Fruit fly (Drosophila melanogaster) whole organism, prepupa: ENCODE measurements around the gene dally.

Experiments used
- Blimp-1 ChIP-seq: fragments of 200-800 bp; sonication (Bioruptor generic); optimal IDR thresholded peaks from 3 replicates; lab custom pipeline; 2017; ENCODE audit warnings: missing biosample characterization, missing genetic modification characterization, mild to moderate bottlenecking, moderate library complexity, missing genetic modification reagents
- CG10669 ChIP-seq: fragments of 200-800 bp; sonication (Bioruptor generic); optimal IDR thresholded peaks from 3 replicates; lab custom pipeline; 2018; ENCODE audit warnings: missing biosample characterization, mild to moderate bottlenecking, missing genetic modification characterization, moderate library complexity
- CG11294 ChIP-seq: fragments of 200-800 bp; sonication (Bioruptor generic); IDR thresholded peaks from 2 replicates; pipeline ENCODE4 v1.3.6; 2022; ENCODE audit warnings: missing biosample characterization, missing genetic modification characterization
- CG11762 ChIP-seq: fragments of 200-800 bp; sonication (Bioruptor generic); optimal IDR thresholded peaks from 3 replicates; lab custom pipeline; 2016; ENCODE audit warnings: missing biosample characterization, missing genetic modification characterization; ENCODE audit not compliant: insufficient read depth
- CG11902 ChIP-seq: fragments of 200-800 bp; sonication (Bioruptor generic); optimal IDR thresholded peaks from 3 replicates; lab custom pipeline; 2016; ENCODE audit warnings: missing biosample characterization, missing genetic modification characterization
- CG3032 ChIP-seq: fragments of 200-800 bp; optimal IDR thresholded peaks from 2 replicates; lab custom pipeline; 2019; ENCODE audit warnings: missing biosample characterization, mild to moderate bottlenecking, missing genetic modification characterization, moderate library complexity
- CG31627 ChIP-seq: fragments of 200-800 bp; sonication (Bioruptor generic); optimal IDR thresholded peaks from 3 replicates; lab custom pipeline; 2016; ENCODE audit warnings: missing biosample characterization, missing genetic modification characterization
- CG32006 ChIP-seq: fragments of 200-800 bp; sonication (Bioruptor generic); optimal IDR thresholded peaks from 3 replicates; lab custom pipeline; 2017; ENCODE audit warnings: missing biosample characterization, mild to moderate bottlenecking, missing genetic modification characterization
- CG3919 ChIP-seq: fragments of 200-800 bp; sonication (Bioruptor generic); optimal IDR thresholded peaks from 3 replicates; lab custom pipeline; 2016; ENCODE audit warnings: missing biosample characterization, missing genetic modification characterization
- CG4318 ChIP-seq: fragments of 200-800 bp; sonication (Bioruptor generic); optimal IDR thresholded peaks from 3 replicates; lab custom pipeline; 2017; ENCODE audit warnings: missing biosample characterization, mild to moderate bottlenecking, missing genetic modification characterization
- CG6808 ChIP-seq: fragments of 200-800 bp; sonication (Bioruptor generic); optimal IDR thresholded peaks from 3 replicates; lab custom pipeline; 2017; ENCODE audit warnings: missing biosample characterization, missing genetic modification characterization, mild to moderate bottlenecking, moderate library complexity, missing genetic modification reagents
- CG6854 ChIP-seq: fragments of 200-800 bp; sonication (Bioruptor generic); optimal IDR thresholded peaks from 2 replicates; lab custom pipeline; 2017; ENCODE audit warnings: missing biosample characterization, mild to moderate bottlenecking, missing genetic modification characterization
- CG8119 ChIP-seq: fragments of 200-800 bp; sonication (Bioruptor generic); IDR thresholded peaks from 3 replicates; pipeline ENCODE4 v1.3.6; 2022; ENCODE audit warnings: missing biosample characterization, missing genetic modification characterization
- CG8632 ChIP-seq: fragments of 200-800 bp; sonication (Bioruptor generic); optimal IDR thresholded peaks from 3 replicates; lab custom pipeline; 2016; ENCODE audit warnings: missing biosample characterization, missing genetic modification characterization
- CG9139 ChIP-seq: fragments of 200-800 bp; sonication (Bioruptor generic); optimal IDR thresholded peaks from 3 replicates; lab custom pipeline; 2017; ENCODE audit warnings: missing biosample characterization, mild to moderate bottlenecking, missing genetic modification characterization
- Eip93F ChIP-seq: fragments of 200-800 bp; sonication (Bioruptor generic); optimal IDR thresholded peaks from 2 replicates; lab custom pipeline; 2016; ENCODE audit warnings: missing biosample characterization, mild to moderate bottlenecking, missing genetic modification characterization
- Ets21C ChIP-seq: fragments of 200-800 bp; sonication (Bioruptor generic); optimal IDR thresholded peaks from 3 replicates; lab custom pipeline; 2016; ENCODE audit warnings: missing biosample characterization, missing genetic modification characterization
- Ets96B ChIP-seq: fragments of 200-800 bp; optimal IDR thresholded peaks from 2 replicates; lab custom pipeline; 2019; ENCODE audit warnings: missing biosample characterization, mild to moderate bottlenecking, missing genetic modification characterization, moderate library complexity
- Gug ChIP-seq: fragments of 200-800 bp; sonication (Bioruptor generic); IDR thresholded peaks from 2 replicates; pipeline ENCODE4 v1.3.6; 2022; ENCODE audit warnings: missing biosample characterization, missing genetic modification characterization
- Hr38 ChIP-seq: sonication (Bioruptor generic); optimal IDR thresholded peaks from 2 replicates; lab custom pipeline; 2016; ENCODE audit warnings: missing biosample characterization, missing genetic modification characterization
- Hr39 ChIP-seq: fragments of 200-800 bp; sonication (Bioruptor generic); optimal IDR thresholded peaks from 2 replicates; lab custom pipeline; 2016; ENCODE audit warnings: missing biosample characterization, missing genetic modification characterization
- Hr4 ChIP-seq: fragments of 200-800 bp; sonication (Bioruptor generic); optimal IDR thresholded peaks from 3 replicates; lab custom pipeline; 2016; ENCODE audit warnings: missing biosample characterization, missing genetic modification characterization
- Met ChIP-seq: fragments of 200-800 bp; sonication (Bioruptor generic); optimal IDR thresholded peaks from 3 replicates; lab custom pipeline; 2016; ENCODE audit warnings: missing biosample characterization, missing genetic modification characterization
- OdsH ChIP-seq: fragments of 200-800 bp; sonication (Bioruptor generic); optimal IDR thresholded peaks from 3 replicates; lab custom pipeline; 2016; ENCODE audit warnings: missing biosample characterization, missing genetic modification characterization
- Smox ChIP-seq: fragments of 200-800 bp; sonication (Bioruptor generic); optimal IDR thresholded peaks from 3 replicates; lab custom pipeline; 2016; ENCODE audit warnings: missing biosample characterization, missing genetic modification characterization
- Sox14 ChIP-seq: fragments of 200-800 bp; sonication (Bioruptor generic); optimal IDR thresholded peaks from 3 replicates; lab custom pipeline; 2016; ENCODE audit warnings: missing biosample characterization, missing genetic modification characterization
- Sox15 ChIP-seq: fragments of 200-800 bp; sonication (Bioruptor generic); optimal IDR thresholded peaks from 3 replicates; lab custom pipeline; 2016; ENCODE audit warnings: missing biosample characterization, missing genetic modification characterization
- cyc ChIP-seq: fragments of 200-800 bp; sonication (Bioruptor generic); optimal IDR thresholded peaks from 3 replicates; lab custom pipeline; 2016; ENCODE audit warnings: missing biosample characterization, missing genetic modification characterization
- dac ChIP-seq: fragments of 200-800 bp; sonication (Bioruptor generic); optimal IDR thresholded peaks from 2 replicates; lab custom pipeline; 2017; ENCODE audit warnings: missing biosample characterization, mild to moderate bottlenecking, missing genetic modification characterization
- dsx ChIP-seq: fragments of 200-800 bp; optimal IDR thresholded peaks from 3 replicates; lab custom pipeline; 2019; ENCODE audit warnings: missing biosample characterization, mild to moderate bottlenecking, missing genetic modification characterization, moderate library complexity; ENCODE audit not compliant: poor library complexity, severe bottlenecking
- eg ChIP-seq: fragments of 200-800 bp; sonication (Bioruptor generic); IDR thresholded peaks from 3 replicates; pipeline ENCODE4 v1.3.6; 2022; ENCODE audit warnings: missing biosample characterization, missing genetic modification characterization
- esn ChIP-seq: fragments of 200-800 bp; sonication (Bioruptor generic); optimal IDR thresholded peaks from 2 replicates; lab custom pipeline; 2016; ENCODE audit warnings: missing biosample characterization, mild to moderate bottlenecking, missing genetic modification characterization, moderate library complexity
- fd59A ChIP-seq: fragments of 200-800 bp; sonication (Bioruptor generic); optimal IDR thresholded peaks from 2 replicates; lab custom pipeline; 2017; ENCODE audit warnings: missing biosample characterization, mild to moderate bottlenecking, missing genetic modification characterization, missing genetic modification reagents
- fd85E ChIP-seq: fragments of 200-800 bp; sonication (Bioruptor generic); optimal IDR thresholded peaks from 3 replicates; lab custom pipeline; 2016; ENCODE audit warnings: missing biosample characterization, missing genetic modification characterization
- fkh ChIP-seq: fragments of 200-800 bp; sonication (Bioruptor generic); optimal IDR thresholded peaks from 3 replicates; lab custom pipeline; 2017; ENCODE audit warnings: missing biosample characterization, mild to moderate bottlenecking, missing genetic modification characterization, moderate library complexity
- lz ChIP-seq: fragments of 200-800 bp; sonication (Bioruptor generic); optimal IDR thresholded peaks from 3 replicates; lab custom pipeline; 2016; ENCODE audit warnings: missing biosample characterization, missing genetic modification characterization
- net ChIP-seq: fragments of 200-800 bp; sonication (Bioruptor generic); optimal IDR thresholded peaks from 3 replicates; lab custom pipeline; 2016; ENCODE audit warnings: missing biosample characterization, missing genetic modification characterization
- pdm3 ChIP-seq: fragments of 200-800 bp; sonication (Bioruptor generic); optimal IDR thresholded peaks from 3 replicates; lab custom pipeline; 2016; ENCODE audit warnings: missing biosample characterization, missing genetic modification characterization
- salr ChIP-seq, 2 experiments: fragments of 200-800 bp; sonication (Bioruptor generic); optimal IDR thresholded peaks; 3 replicates each; lab custom pipeline; 2016 to 2018; ENCODE audit warnings: missing biosample characterization in 2 of 2, missing genetic modification characterization in 2 of 2, mild to moderate bottlenecking in 1 of 2
- spab ChIP-seq: fragments of 200-800 bp; sonication (Bioruptor generic); optimal IDR thresholded peaks from 2 replicates; lab custom pipeline; 2017; ENCODE audit warnings: missing biosample characterization, mild to moderate bottlenecking, missing genetic modification characterization, missing genetic modification reagents
- ss ChIP-seq, 2 experiments: fragments of 200-800 bp; sonication (Bioruptor generic); optimal IDR thresholded peaks; 2 replicates in 1 of 2; 3 replicates in 1 of 2; lab custom pipeline; 2017 to 2018; ENCODE audit warnings: mild to moderate bottlenecking in 2 of 2, missing biosample characterization in 2 of 2, missing genetic modification characterization in 2 of 2, moderate library complexity in 1 of 2
- svp ChIP-seq: fragments of 200-800 bp; sonication (Bioruptor generic); peaks from one replicate; lab custom pipeline; 2016; ENCODE audit warnings: missing biosample characterization, missing genetic modification characterization
- topi ChIP-seq: fragments of 200-800 bp; sonication (Bioruptor generic); optimal IDR thresholded peaks from 3 replicates; lab custom pipeline; 2016; ENCODE audit warnings: missing biosample characterization, missing genetic modification characterization
- vri ChIP-seq: fragments of 200-800 bp; sonication (Bioruptor generic); optimal IDR thresholded peaks from 3 replicates; lab custom pipeline; 2016; ENCODE audit warnings: missing biosample characterization, mild to moderate bottlenecking, missing genetic modification characterization

The dally gene

DNA sequence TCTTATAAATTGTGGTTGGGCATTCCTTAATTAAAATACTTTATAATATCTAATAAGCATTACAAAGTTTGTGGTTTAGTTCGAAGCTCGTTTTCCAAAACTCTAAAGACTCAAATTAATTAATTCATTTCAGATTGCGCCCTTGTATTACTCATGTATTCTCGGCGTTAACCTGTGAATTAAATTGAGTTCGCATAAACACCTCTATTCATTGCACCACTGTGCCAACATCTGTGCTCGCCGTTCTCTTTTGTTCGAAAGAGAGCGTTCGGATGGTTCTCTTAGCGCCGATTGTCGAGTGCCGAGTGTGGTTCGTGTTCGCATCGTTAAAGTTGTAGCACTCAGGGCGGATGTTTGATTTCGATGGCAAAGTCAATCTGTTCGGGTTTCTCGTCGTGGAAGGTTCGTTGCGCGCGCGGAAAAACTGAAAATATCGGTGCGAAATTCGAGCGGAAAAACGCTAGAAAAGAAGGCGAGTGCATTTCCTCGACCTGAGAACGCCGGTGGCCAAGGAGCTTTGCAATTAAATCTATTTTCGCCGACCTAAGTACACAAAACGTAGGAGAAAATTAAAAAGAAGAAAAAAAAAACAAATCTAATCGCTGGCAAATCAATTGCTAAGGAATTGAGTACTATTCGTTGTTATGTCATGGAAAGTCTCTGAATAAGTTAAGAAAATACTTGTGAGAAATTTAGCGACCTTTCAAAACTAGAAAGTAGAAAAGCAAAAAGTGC, at the start of gene dally (continued):
- TF ChIP-seq spab (no peak), Hr39 (GFP tag; lab: Kevin White, UChicago) (no peak), CG3032 (tag; lab: Kevin White, UChicago) (no peak), fd85E (GFP tag; lab: Kevin White, UChicago) (no peak), svp (GFP tag; lab: Kevin White, UChicago) (no peak), topi (GFP tag; lab: Kevin White, UChicago) (peak; percentile 30), fkh (peak; percentile 40), CG6854 (GFP tag; lab: Kevin White, UChicago) (peak; percentile 53), net (GFP tag; lab: Kevin White, UChicago) (peak; percentile 64)

- TF ChIP-seq CG11294 (GFP tag; lab: Robert Waterston, UW) (no peak), fkh (peak; percentile 58)
These were observed 46.5 kb upstream of the dally start for dm6 chr3L:8780723-8781296.

dm6 chr3L:8781993-8782392, 45.3 kb upstream of the dally start:
- peak in 1 of 2 experiments; percentile 72 for TF ChIP-seq salr (GFP tag; optimal IDR thresholded peaks at IDR 0.05; lab: Kevin White, UChicago)
- peak; percentile 32 for TF ChIP-seq topi (GFP tag; lab: Kevin White, UChicago)
- TF ChIP-seq Gug (GFP tag; lab: Robert Waterston, UW), result peak; percentile 25; the same call in 1 of the 2 replicates
- TF ChIP-seq CG4318 (GFP tag; lab: Kevin White, UChicago), result peak; percentile 87
- peak; percentile 0 for TF ChIP-seq CG11902
- no peak for TF ChIP-seq fd85E (GFP tag; lab: Kevin White, UChicago)
- TF ChIP-seq OdsH (GFP tag; lab: Kevin White, UChicago), result peak; percentile 53
- no peak for TF ChIP-seq fkh
- peak; percentile 93 for TF ChIP-seq CG32006 (GFP tag; lab: Kevin White, UChicago)
- TF ChIP-seq cyc (GFP tag; lab: Kevin White, UChicago), result peak; percentile 25
- TF ChIP-seq CG8632 (GFP tag; lab: Kevin White, UChicago), result peak; percentile 35
- no peak for TF ChIP-seq Ets96B (tag; lab: Kevin White, UChicago)
- TF ChIP-seq Eip93F (GFP tag; lab: Kevin White, UChicago), result no peak
- TF ChIP-seq dac (GFP tag; lab: Kevin White, UChicago), result peak; percentile 73
- no peak for TF ChIP-seq Blimp-1 (GFP tag; lab: Kevin White, UChicago)
- TF ChIP-seq dsx (GFP tag; lab: Kevin White, UChicago), result no peak
- TF ChIP-seq lz, result peak; percentile 43
- TF ChIP-seq vri (GFP tag; lab: Kevin White, UChicago), result no peak
- TF ChIP-seq Smox (GFP tag; lab: Kevin White, UChicago), result no peak
- peak; percentile 17 for TF ChIP-seq net (GFP tag; lab: Kevin White, UChicago)
- no peak for TF ChIP-seq Sox15
- TF ChIP-seq Ets21C (GFP tag; lab: Kevin White, UChicago), result no peak
- TF ChIP-seq esn (GFP tag; lab: Kevin White, UChicago), result peak; percentile 56
- no peak for TF ChIP-seq CG9139 (GFP tag; lab: Kevin White, UChicago)
- TF ChIP-seq CG31627, result peak; percentile 14
- peak; percentile 87 for TF ChIP-seq Hr4 (GFP tag; lab: Kevin White, UChicago)
- TF ChIP-seq Met (GFP tag; lab: Kevin White, UChicago), result no peak
- peak; percentile 6 for TF ChIP-seq svp (GFP tag; lab: Kevin White, UChicago)
- peak; percentile 54; the same call in 2 of the 3 replicates for TF ChIP-seq eg
- peak; percentile 73 for TF ChIP-seq CG8119 (GFP tag; lab: Robert Waterston, UW)
- TF ChIP-seq Hr39 (GFP tag; lab: Kevin White, UChicago), result peak; percentile 47
- peak; percentile 15 for TF ChIP-seq CG10669 (GFP tag; lab: Kevin White, UChicago)
- no peak for TF ChIP-seq CG3032 (tag; lab: Kevin White, UChicago)
- peak; percentile 66 for TF ChIP-seq CG3919 (GFP tag; lab: Kevin White, UChicago)
- peak; percentile 6 for TF ChIP-seq fd59A (GFP tag; lab: Kevin White, UChicago)
- TF ChIP-seq CG6808 (GFP tag; lab: Kevin White, UChicago), result no peak
- TF ChIP-seq ss (GFP tag; optimal IDR thresholded peaks at IDR 0.05; lab: Kevin White, UChicago), result no peak
- TF ChIP-seq pdm3, result peak; percentile 48
- peak; percentile 61 for TF ChIP-seq Sox14
- TF ChIP-seq Hr38, result no peak
- peak; percentile 47 for TF ChIP-seq CG11762 (GFP tag; lab: Kevin White, UChicago)
